Worm (Caenorhabditis elegans): ENCODE data around the gene sftb-1.

Gene sftb-1

ce11 chrIII:4257896-4258295 lies 11.2 kb downstream of the sftb-1 start:
- no peak for TF ChIP-seq ZK546.5 (tag; optimal IDR thresholded peaks at IDR 0.05)
- no peak for TF ChIP-seq nhr-28 (tag; optimal IDR thresholded peaks at IDR 0.05)
- TF ChIP-seq zag-1 (tag; optimal IDR thresholded peaks at IDR 0.05), result no peak
- TF ChIP-seq nhr-12 (tag; optimal IDR thresholded peaks at IDR 0.05), result no peak
- TF ChIP-seq mml-1 (tag; optimal IDR thresholded peaks at IDR 0.05), result no peak
- no peak for TF ChIP-seq egl-27 (tag; optimal IDR thresholded peaks at IDR 0.05)
- TF ChIP-seq pqm-1 (tag; optimal IDR thresholded peaks at IDR 0.05), result no peak
- no peak for TF ChIP-seq nhr-43 (tag; optimal IDR thresholded peaks at IDR 0.05; ENCODE audit: poor library complexity, severe bottlenecking)
- TF ChIP-seq tbx-2 (tag; optimal IDR thresholded peaks at IDR 0.05), result no peak
- TF ChIP-seq fos-1 (tag; optimal IDR thresholded peaks at IDR 0.05), result no peak
- TF ChIP-seq jun-1 (tag; optimal IDR thresholded peaks at IDR 0.05), result no peak
- no peak for TF ChIP-seq fkh-2 (tag; optimal IDR thresholded peaks at IDR 0.05)

DNA sequence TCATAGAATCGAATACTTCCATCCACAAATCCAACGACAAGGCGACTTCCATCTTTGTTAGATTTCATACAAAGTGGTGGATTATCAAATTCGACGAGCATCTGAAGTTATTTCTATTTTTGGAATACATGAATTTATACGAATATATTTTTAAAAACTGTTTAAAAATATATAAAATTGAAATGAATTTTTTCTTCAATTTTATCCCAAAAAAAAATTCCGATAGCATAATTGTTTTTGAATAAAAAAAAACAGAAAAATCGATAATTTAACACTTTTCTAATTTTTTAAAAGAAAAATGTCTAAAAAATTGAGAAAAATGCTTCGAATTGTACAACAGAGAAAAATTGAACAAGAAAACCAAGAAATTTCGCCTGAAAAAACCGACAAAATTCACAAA lies 21.5 kb downstream of the sftb-1 start, which contains the start of gene Y44F5A.1:
Gene Y44F5A.1 (minus strand): TSS at position 101 of the 400 bp plus-strand sequence.
- TF ChIP-seq elt-1 (tag; optimal IDR thresholded peaks at IDR 0.05) (no peak), jun-1 (tag; optimal IDR thresholded peaks at IDR 0.05) (no peak), nhr-23 (tag; optimal IDR thresholded peaks at IDR 0.05) (no peak), ama-1 (optimal IDR thresholded peaks at IDR 0.05) (no peak), fos-1 (tag; optimal IDR thresholded peaks at IDR 0.05) (no peak), pha-4 (tag; optimal IDR thresholded peaks at IDR 0.05) (no peak), elt-2 (tag; optimal IDR thresholded peaks at IDR 0.05) (no peak), tbx-2 (tag; optimal IDR thresholded peaks at IDR 0.05) (no peak), fkh-2 (tag; optimal IDR thresholded peaks at IDR 0.05) (no peak), aly-2 (tag; optimal IDR thresholded peaks at IDR 0.05) (no peak), lsy-12 (tag; optimal IDR thresholded peaks at IDR 0.05) (no peak), unc-62 (GFP tag; optimal IDR thresholded peaks at IDR 0.05) (no peak), ztf-11 (tag; optimal IDR thresholded peaks at IDR 0.05) (no peak), egl-27 (tag; optimal IDR thresholded peaks at IDR 0.05) (no peak), mdl-1 (tag; optimal IDR thresholded peaks at IDR 0.05) (no peak), ceh-9 (tag; optimal IDR thresholded peaks at IDR 0.05) (no peak), hmg-11 (tag; optimal IDR thresholded peaks at IDR 0.05) (no peak), ztf-4 (tag; optimal IDR thresholded peaks at IDR 0.05) (no peak)

ce11 chrIII:4244285-4244684 lies 24.8 kb downstream of the sftb-1 start, which contains the start of gene zhit-2:
Gene zhit-2 (minus strand): TSS chrIII:4244385.
- TF ChIP-seq nhr-28 (tag; optimal IDR thresholded peaks at IDR 0.05) (no peak), elt-3 (tag; optimal IDR thresholded peaks at IDR 0.05) (no peak), nhr-25 (tag; optimal IDR thresholded peaks at IDR 0.05) (no peak), elt-1 (tag; optimal IDR thresholded peaks at IDR 0.05) (no peak), nhr-237 (tag; optimal IDR thresholded peaks at IDR 0.05) (no peak), ceh-9 (tag; optimal IDR thresholded peaks at IDR 0.05) (no peak), nhr-12 (tag; optimal IDR thresholded peaks at IDR 0.05) (no peak), ZK546.5 (tag; optimal IDR thresholded peaks at IDR 0.05) (no peak), fkh-10 (GFP tag; optimal IDR thresholded peaks at IDR 0.05) (no peak), nhr-43 (tag; optimal IDR thresholded peaks at IDR 0.05; ENCODE audit: poor library complexity, severe bottlenecking) (no peak), lin-15B (tag; optimal IDR thresholded peaks at IDR 0.05) (no peak), nhr-23 (tag; optimal IDR thresholded peaks at IDR 0.05) (no peak)

DNA sequence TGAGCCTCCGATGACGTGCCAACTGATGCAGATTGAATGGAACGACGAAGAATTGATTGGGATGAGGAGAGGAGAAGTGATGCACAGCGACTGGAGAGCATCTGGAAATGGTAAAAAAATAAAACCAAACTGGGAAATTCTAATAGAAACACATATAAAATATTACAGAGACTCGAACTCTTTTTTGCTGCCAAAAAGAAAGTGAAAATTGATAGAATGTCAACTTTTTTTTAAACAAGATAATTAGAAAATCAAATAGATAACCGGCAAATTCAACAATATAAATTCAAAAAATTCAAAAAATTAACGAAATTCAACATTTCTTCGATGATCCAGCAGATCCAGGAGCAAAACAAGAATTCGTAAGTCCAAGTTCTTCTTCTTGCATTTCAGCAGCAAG lies 25.6 kb downstream of the sftb-1 start, which contains the start of gene mrpl-21:
Gene mrpl-21 (minus strand): TSS at position 101 of the 400 bp plus-strand sequence.
- TF ChIP-seq tbx-2 (tag; optimal IDR thresholded peaks at IDR 0.05) (no peak), skn-1 (tag; optimal IDR thresholded peaks at IDR 0.05) (no peak), elt-3 (tag; optimal IDR thresholded peaks at IDR 0.05) (no peak), eor-1 (tag; optimal IDR thresholded peaks at IDR 0.05) (no peak), snpc-4 (tag; optimal IDR thresholded peaks at IDR 0.05) (no peak), nhr-11 (tag; optimal IDR thresholded peaks at IDR 0.05) (no peak), zag-1 (tag; optimal IDR thresholded peaks at IDR 0.05) (no peak), hmg-11 (tag; optimal IDR thresholded peaks at IDR 0.05) (no peak), lsy-12 (tag; optimal IDR thresholded peaks at IDR 0.05) (no peak), nhr-12 (tag; optimal IDR thresholded peaks at IDR 0.05) (no peak), lin-39 (tag; optimal IDR thresholded peaks at IDR 0.05) (no peak), ztf-11 (tag; optimal IDR thresholded peaks at IDR 0.05) (no peak), mml-1 (tag; optimal IDR thresholded peaks at IDR 0.05) (no peak), unc-62 (GFP tag; optimal IDR thresholded peaks at IDR 0.05) (no peak), ceh-9 (tag; optimal IDR thresholded peaks at IDR 0.05) (no peak), nhr-43 (tag; optimal IDR thresholded peaks at IDR 0.05; ENCODE audit: poor library complexity, severe bottlenecking) (no peak), ZK546.5 (tag; optimal IDR thresholded peaks at IDR 0.05) (no peak), ceh-82 (tag; optimal IDR thresholded peaks at IDR 0.05) (no peak), ztf-4 (tag; optimal IDR thresholded peaks at IDR 0.05) (no peak)
